Worm (Caenorhabditis elegans): ENCODE data around the gene best-22.

ce11 chrIV:12334142-12334541 lies 15.6 kb upstream of the best-22 start:
- no peak for TF ChIP-seq blmp-1 (tag; optimal IDR thresholded peaks at IDR 0.05)
- no peak for TF ChIP-seq snpc-4 (tag; optimal IDR thresholded peaks at IDR 0.05)
- no peak for TF ChIP-seq unc-62 (GFP tag; optimal IDR thresholded peaks at IDR 0.05)
- TF ChIP-seq cnd-1 (tag; optimal IDR thresholded peaks at IDR 0.05) = no peak
- TF ChIP-seq mab-5 (tag; optimal IDR thresholded peaks at IDR 0.05) = no peak
- no peak for TF ChIP-seq lin-32 (GFP tag; optimal IDR thresholded peaks at IDR 0.05)
- TF ChIP-seq pha-4 (tag; optimal IDR thresholded peaks at IDR 0.05) = no peak
